Fruit fly (Drosophila melanogaster): ENCODE data around the gene Lsd-2.

Lsd-2 gene

dm6 chrX:15084580-15085138 lies 8.6 kb upstream of the Lsd-2 start, which contains the start of gene Cox17 (continued):
- peak; percentile 62 for TF ChIP-seq CG7928 (GFP tag; optimal IDR thresholded peaks at IDR 0.05)
- peak; percentile 84 for TF ChIP-seq Hsf (GFP tag; optimal IDR thresholded peaks at IDR 0.05)
- TF ChIP-seq CG1832 (GFP tag; optimal IDR thresholded peaks at IDR 0.05): no peak
- TF ChIP-seq jigr1 (GFP tag; IDR thresholded peaks at IDR 0.05): peak; percentile 68; the same call in 1 of the 3 replicates
- peak; percentile 73 for TF ChIP-seq Fer3 (tag; optimal IDR thresholded peaks at IDR 0.05)
- TF ChIP-seq Hr3 (GFP tag; optimal IDR thresholded peaks at IDR 0.05): peak; percentile 88
- TF ChIP-seq emc (GFP tag; optimal IDR thresholded peaks at IDR 0.05): peak; percentile 20
- no peak for TF ChIP-seq Mes4 (GFP tag; optimal IDR thresholded peaks at IDR 0.05)
- peak; percentile 83 for TF ChIP-seq dmrt99B (tag; optimal IDR thresholded peaks at IDR 0.05)
- TF ChIP-seq CG14860 (GFP tag; IDR thresholded peaks at IDR 0.05; ENCODE audit: partially characterized antibody): peak; percentile 52; the same call in 2 of the 3 replicates
- TF ChIP-seq bbx (GFP tag; IDR thresholded peaks at IDR 0.05; ENCODE audit: partially characterized antibody): peak; percentile 58
- peak; percentile 84 for TF ChIP-seq CG7839 (tag; optimal IDR thresholded peaks at IDR 0.05)
- peak; percentile 71 for TF ChIP-seq org-1 (GFP tag; optimal IDR thresholded peaks at IDR 0.05)
- no peak for TF ChIP-seq Elba2 (GFP tag; optimal IDR thresholded peaks at IDR 0.05)
- TF ChIP-seq CG2116 (GFP tag; optimal IDR thresholded peaks at IDR 0.05): peak; percentile 67
- peak; percentile 45 for TF ChIP-seq Ets97D (GFP tag; optimal IDR thresholded peaks at IDR 0.05)
- TF ChIP-seq crp (GFP tag; optimal IDR thresholded peaks at IDR 0.05): peak; percentile 38 to 85
- TF ChIP-seq abd-A (tag; optimal IDR thresholded peaks at IDR 0.05): peak; percentile 56
- TF ChIP-seq gem (tag; optimal IDR thresholded peaks at IDR 0.05): peak; percentile 90
- TF ChIP-seq CG3995 (GFP tag; optimal IDR thresholded peaks at IDR 0.05): peak; percentile 58
- no peak for TF ChIP-seq fru (optimal IDR thresholded peaks at IDR 0.05)
- peak; percentile 38 for TF ChIP-seq Fer2 (tag; optimal IDR thresholded peaks at IDR 0.05)
- TF ChIP-seq Vsx1 (GFP tag; optimal IDR thresholded peaks at IDR 0.05): peak; percentile 70
- TF ChIP-seq Rfx (GFP tag; IDR thresholded peaks at IDR 0.05): peak; percentile 82
- 0 out of 3 replicates have a peak, but pooled peaks have one; percentile 40 for TF ChIP-seq CG2889 (GFP tag; IDR thresholded peaks at IDR 0.05)
- TF ChIP-seq her (GFP tag; optimal IDR thresholded peaks at IDR 0.05): peak; percentile 23
- TF ChIP-seq CG14965 (GFP tag; optimal IDR thresholded peaks at IDR 0.05; ENCODE audit: borderline replicate concordance): no peak
- no peak for TF ChIP-seq Oaz (GFP tag; IDR thresholded peaks at IDR 0.05)
- peak; percentile 70 for TF ChIP-seq Bgb (GFP tag; IDR thresholded peaks at IDR 0.05; ENCODE audit: partially characterized antibody)
- TF ChIP-seq CG2120 (GFP tag; optimal IDR thresholded peaks at IDR 0.05): peak; percentile 86
- peak; percentile 50 for TF ChIP-seq YL-1 (GFP tag; optimal IDR thresholded peaks at IDR 0.05)
- TF ChIP-seq ind (GFP tag; optimal IDR thresholded peaks at IDR 0.05): peak; percentile 84
- TF ChIP-seq cg (GFP tag; optimal IDR thresholded peaks at IDR 0.05): no peak
- peak; percentile 32 for TF ChIP-seq CG17802 (tag; optimal IDR thresholded peaks at IDR 0.05)
- TF ChIP-seq CG4854 (GFP tag; optimal IDR thresholded peaks at IDR 0.05): peak; percentile 56
- no peak for TF ChIP-seq sc (optimal IDR thresholded peaks at IDR 0.05)
- peak; percentile 63 for TF ChIP-seq sc (GFP tag; optimal IDR thresholded peaks at IDR 0.05)
- TF ChIP-seq B-H1 (GFP tag; IDR thresholded peaks at IDR 0.05): peak; percentile 53; the same call in 2 of the 3 replicates
- peak; percentile 33; the same call in 1 of the 2 replicates for TF ChIP-seq MBD-R2 (GFP tag; IDR thresholded peaks at IDR 0.05)
- TF ChIP-seq HmgD (GFP tag; optimal IDR thresholded peaks at IDR 0.05): no peak
- peak; percentile 73 for TF ChIP-seq vfl (GFP tag; optimal IDR thresholded peaks at IDR 0.05)
- TF ChIP-seq Adf1 (GFP tag; IDR thresholded peaks at IDR 0.05): no peak
- no peak for TF ChIP-seq CG11398 (GFP tag; optimal IDR thresholded peaks at IDR 0.05)
- TF ChIP-seq CG10979 (tag; optimal IDR thresholded peaks at IDR 0.05): peak; percentile 79
- peak; percentile 57 for TF ChIP-seq CG9876 (GFP tag; optimal IDR thresholded peaks at IDR 0.05)
- TF ChIP-seq Nf-YA (GFP tag; IDR thresholded peaks at IDR 0.05): no peak
- peak; percentile 65 for TF ChIP-seq CG8281 (tag; optimal IDR thresholded peaks at IDR 0.05)
- peak; percentile 86 for TF ChIP-seq CG18262 (tag; optimal IDR thresholded peaks at IDR 0.05)
- TF ChIP-seq fu2 (GFP tag; optimal IDR thresholded peaks at IDR 0.05): peak; percentile 39
- peak; percentile 74 for TF ChIP-seq CG6689 (GFP tag; IDR thresholded peaks at IDR 0.05)
